Fruit fly (Drosophila melanogaster): ENCODE results near the gene CG13069.

DNA sequence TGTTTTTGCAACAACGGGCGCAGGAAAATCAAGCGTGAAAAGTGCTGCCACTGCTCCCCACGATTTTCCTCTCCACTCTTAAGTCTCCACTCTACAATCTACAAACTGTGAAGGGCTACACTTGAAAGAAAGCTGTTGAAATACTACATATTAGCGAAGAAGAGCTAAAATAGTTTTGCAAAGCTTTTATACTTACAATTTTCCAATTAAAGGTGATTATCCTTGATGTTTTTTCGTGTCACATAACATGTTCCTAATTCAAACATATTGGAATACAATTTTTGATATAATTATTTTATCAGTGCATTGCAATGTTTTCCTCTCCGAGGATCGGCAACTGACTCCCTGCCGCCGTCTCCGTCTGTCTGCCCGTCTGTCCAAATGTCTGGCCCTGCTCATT is 47.2 kb upstream of the CG13069 start:
- TF ChIP-seq Mnt (GFP tag; optimal IDR thresholded peaks at IDR 0.05), result no peak
- no peak for TF ChIP-seq CG7045 (GFP tag; optimal IDR thresholded peaks at IDR 0.05)
- TF ChIP-seq pad (GFP tag; optimal IDR thresholded peaks at IDR 0.05), result no peak
- TF ChIP-seq bab1 (GFP tag; optimal IDR thresholded peaks at IDR 0.05), result no peak

Data from whole organism, adult.